Fruit fly (Drosophila melanogaster) whole organism, adult: Measurements from ENCODE around the gene Epp.
A peak's percentile ranks its signal among the peaks of the same experiment; 100 is the strongest.

Experiments used
- CG12768 ChIP-seq: fragments of 200-800 bp; sonication (Bioruptor generic); optimal IDR thresholded peaks from 2 replicates; lab custom pipeline; 2017; ENCODE audit warnings: missing biosample characterization, missing genetic modification characterization, mild to moderate bottlenecking, moderate library complexity, missing genetic modification reagents
- Clk ChIP-seq: fragments of 200-800 bp; sonication (Bioruptor generic); optimal IDR thresholded peaks from 2 replicates; lab custom pipeline; 2017; ENCODE audit warnings: missing biosample characterization, missing genetic modification characterization
- Mnt ChIP-seq: fragments of 200-800 bp; sonication (Bioruptor generic); optimal IDR thresholded peaks from 2 replicates; lab custom pipeline; 2016; ENCODE audit warnings: missing biosample characterization, mild to moderate bottlenecking, missing genetic modification characterization
- kay ChIP-seq: fragments of 200-800 bp; sonication (Bioruptor generic); peaks from one replicate; lab custom pipeline; 2016; ENCODE audit warnings: missing biosample characterization, missing genetic modification characterization, borderline replicate concordance
- toe ChIP-seq: fragments of 200-800 bp; sonication (Bioruptor generic); optimal IDR thresholded peaks from 2 replicates; lab custom pipeline; 2016; ENCODE audit warnings: missing biosample characterization, missing genetic modification characterization

dm6 chr3R:24006449-24007159 lies 13.9 kb upstream of the Epp start:
- TF ChIP-seq CG12768 (peak; percentile 19), kay (no peak), toe (GFP tag; lab: Kevin White, UChicago) (peak; percentile 48), Mnt (GFP tag; lab: Kevin White, UChicago) (peak; percentile 62), Clk (no peak)
